Fruit fly (Drosophila melanogaster) whole organism, embryonic: ENCODE results near the gene NFAT.

Experiments
- Atf3 ChIP-seq: fragments of 200-800 bp; sonication (Bioruptor generic); optimal IDR thresholded peaks from 3 replicates; lab custom pipeline; 2016; ENCODE audit warnings: missing biosample characterization, missing genetic modification characterization
- Atf6 ChIP-seq: fragments of 200-800 bp; sonication (Bioruptor generic); IDR thresholded peaks from 2 replicates; pipeline ENCODE4 v1.3.6; 2022; ENCODE audit warnings: missing biosample characterization, missing genetic modification characterization
- CG10543 ChIP-seq: fragments of 200-800 bp; sonication (Bioruptor generic); optimal IDR thresholded peaks from 3 replicates; lab custom pipeline; 2017; ENCODE audit warnings: missing biosample characterization, mild to moderate bottlenecking, missing genetic modification characterization, moderate library complexity
- CG11247 ChIP-seq: fragments of 200-800 bp; sonication (Bioruptor generic); IDR thresholded peaks from 2 replicates; pipeline ENCODE4 v1.3.6; 2022; ENCODE audit warnings: missing biosample characterization, missing genetic modification characterization
- CG11696 ChIP-seq: fragments of 200-800 bp; sonication (Bioruptor generic); IDR thresholded peaks from 2 replicates; pipeline ENCODE4 v1.3.6; 2022; ENCODE audit warnings: missing biosample characterization, missing genetic modification characterization
- CG12104 ChIP-seq: fragments of 200-800 bp; sonication (Bioruptor generic); optimal IDR thresholded peaks from 3 replicates; lab custom pipeline; 2016; ENCODE audit warnings: missing biosample characterization, missing genetic modification characterization
- CG12769 ChIP-seq: fragments of 200-800 bp; sonication (Bioruptor generic); optimal IDR thresholded peaks from 2 replicates; lab custom pipeline; 2019; ENCODE audit warnings: missing biosample characterization, mild to moderate bottlenecking, missing genetic modification characterization, moderate library complexity
- CG13287 ChIP-seq: fragments of 200-800 bp; sonication (Bioruptor generic); IDR thresholded peaks from 2 replicates; pipeline ENCODE4 v1.3.6; 2022; ENCODE audit warnings: missing biosample characterization, missing genetic modification characterization; ENCODE audit not compliant: partially characterized antibody
- CG13775 ChIP-seq: fragments of 200-800 bp; sonication (Bioruptor generic); optimal IDR thresholded peaks from 3 replicates; lab custom pipeline; 2017; ENCODE audit warnings: missing biosample characterization, mild to moderate bottlenecking, missing genetic modification characterization
- CG15514 ChIP-seq: fragments of 200-800 bp; sonication (Bioruptor generic); optimal IDR thresholded peaks from 3 replicates; lab custom pipeline; 2017; ENCODE audit warnings: missing biosample characterization, missing genetic modification characterization, mild to moderate bottlenecking, moderate library complexity, missing genetic modification reagents
- CG1602 ChIP-seq: fragments of 200-800 bp; sonication (Bioruptor generic); optimal IDR thresholded peaks from 3 replicates; lab custom pipeline; 2016; ENCODE audit warnings: missing biosample characterization, missing genetic modification characterization
- CG2875 ChIP-seq: fragments of 200-800 bp; sonication (Bioruptor generic); optimal IDR thresholded peaks from 2 replicates; lab custom pipeline; 2017; ENCODE audit warnings: missing biosample characterization, mild to moderate bottlenecking, missing genetic modification characterization, missing genetic modification reagents
- CG30403 ChIP-seq: fragments of 200-800 bp; sonication (Bioruptor generic); optimal IDR thresholded peaks from 3 replicates; lab custom pipeline; 2016; ENCODE audit warnings: missing biosample characterization, missing genetic modification characterization
- CG31365 ChIP-seq: fragments of 200-800 bp; sonication (Bioruptor generic); optimal IDR thresholded peaks from 2 replicates; lab custom pipeline; 2018; ENCODE audit warnings: missing biosample characterization, mild to moderate bottlenecking, missing genetic modification characterization
- CG3847 ChIP-seq: fragments of 200-800 bp; sonication (Bioruptor generic); IDR thresholded peaks from 2 replicates; pipeline ENCODE4 v1.3.6; 2022; ENCODE audit warnings: missing biosample characterization, missing genetic modification characterization
- Dll ChIP-seq: fragments of 200-800 bp; sonication (Bioruptor generic); IDR thresholded peaks from 4 replicates; pipeline ENCODE4 v1.3.6; 2022; ENCODE audit warnings: missing biosample characterization, missing genetic modification characterization; ENCODE audit not compliant: partially characterized antibody
- Fer1 ChIP-seq: fragments of 200-800 bp; sonication (Bioruptor generic); optimal IDR thresholded peaks from 2 replicates; lab custom pipeline; 2017; ENCODE audit warnings: missing biosample characterization, mild to moderate bottlenecking, missing genetic modification characterization
- Fer3 ChIP-seq: fragments of 200-800 bp; sonication (Bioruptor generic); optimal IDR thresholded peaks from 2 replicates; lab custom pipeline; 2018; ENCODE audit warnings: missing biosample characterization, mild to moderate bottlenecking, missing genetic modification characterization, moderate library complexity
- HHEX ChIP-seq: fragments of 200-800 bp; sonication (Bioruptor generic); optimal IDR thresholded peaks from 3 replicates; lab custom pipeline; 2017; ENCODE audit warnings: missing biosample characterization, mild to moderate bottlenecking, missing genetic modification characterization, missing genetic modification reagents
- Hr39 ChIP-seq: fragments of >200 bp; optimal IDR thresholded peaks from 2 replicates; lab custom pipeline; 2017
- NC2α ChIP-seq: fragments of 200-800 bp; sonication (Bioruptor generic); optimal IDR thresholded peaks from 2 replicates; lab custom pipeline; 2016; ENCODE audit warnings: missing biosample characterization, missing genetic modification characterization
- NfI ChIP-seq: fragments of 200-800 bp; sonication (Bioruptor generic); optimal IDR thresholded peaks from 3 replicates; lab custom pipeline; 2018; ENCODE audit warnings: missing biosample characterization, mild to moderate bottlenecking, missing genetic modification characterization, moderate library complexity
- abd-A ChIP-seq: fragments of 200-800 bp; sonication (Bioruptor generic); optimal IDR thresholded peaks from 3 replicates; lab custom pipeline; 2019; ENCODE audit warnings: missing biosample characterization, mild to moderate bottlenecking, missing genetic modification characterization, moderate library complexity
- amos ChIP-seq: fragments of 200-800 bp; sonication (Bioruptor generic); IDR thresholded peaks from 2 replicates; pipeline ENCODE4 v1.3.6; 2022; ENCODE audit warnings: missing biosample characterization, missing genetic modification characterization; ENCODE audit not compliant: partially characterized antibody
- ap ChIP-seq: fragments of 200-800 bp; sonication (Bioruptor generic); IDR thresholded peaks from 2 replicates; pipeline ENCODE4 v1.3.6; 2022; ENCODE audit warnings: missing biosample characterization, missing genetic modification characterization
- ash1 ChIP-seq: fragments of 200-800 bp; sonication (Bioruptor generic); optimal IDR thresholded peaks from 2 replicates; lab custom pipeline; 2018; ENCODE audit warnings: missing biosample characterization, mild to moderate bottlenecking, missing genetic modification characterization
- bab2 ChIP-seq: fragments of 200-800 bp; sonication (Bioruptor generic); optimal IDR thresholded peaks from 2 replicates; lab custom pipeline; 2016; ENCODE audit warnings: missing biosample characterization, missing genetic modification characterization
- bbx ChIP-seq: fragments of 200-800 bp; sonication (Bioruptor generic); IDR thresholded peaks from 2 replicates; pipeline ENCODE4 v1.3.6; 2022; ENCODE audit warnings: missing biosample characterization, missing genetic modification characterization; ENCODE audit not compliant: partially characterized antibody
- bcd ChIP-seq: fragments of 200-800 bp; sonication (Bioruptor generic); optimal IDR thresholded peaks from 2 replicates; lab custom pipeline; 2017; ENCODE audit warnings: missing biosample characterization, mild to moderate bottlenecking, missing genetic modification characterization
- bowl ChIP-seq: fragments of 200-800 bp; sonication (Bioruptor generic); IDR thresholded peaks from 2 replicates; pipeline ENCODE4 v1.3.6; 2022; ENCODE audit warnings: missing biosample characterization, missing genetic modification characterization
- bsh ChIP-seq, 2 experiments: fragments of 200-800 bp; sonication (Bioruptor generic); optimal IDR thresholded peaks; 2 replicates each; lab custom pipeline; 2017 to 2018; ENCODE audit warnings: mild to moderate bottlenecking in 2 of 2, missing biosample characterization in 2 of 2, missing genetic modification characterization in 2 of 2, moderate library complexity in 1 of 2
- cg ChIP-seq: fragments of 200-800 bp; sonication (Bioruptor generic); optimal IDR thresholded peaks from 3 replicates; lab custom pipeline; 2019; ENCODE audit warnings: missing biosample characterization, mild to moderate bottlenecking, missing genetic modification characterization, moderate library complexity
- chinmo ChIP-seq: fragments of 200-800 bp; sonication (Bioruptor generic); IDR thresholded peaks from 4 replicates; pipeline ENCODE4 v1.3.6; 2022; ENCODE audit warnings: missing biosample characterization, missing genetic modification characterization; ENCODE audit not compliant: partially characterized antibody
- chm ChIP-seq: fragments of 200-800 bp; sonication (Bioruptor generic); IDR thresholded peaks from 2 replicates; pipeline ENCODE4 v1.3.6; 2022; ENCODE audit warnings: missing biosample characterization, missing genetic modification characterization
- crol ChIP-seq: fragments of 200-800 bp; sonication (Bioruptor generic); IDR thresholded peaks from 2 replicates; pipeline ENCODE4 v1.3.6; 2022; ENCODE audit warnings: missing biosample characterization, missing genetic modification characterization
- crp ChIP-seq, 2 experiments: fragments of 200-800 bp; sonication (Bioruptor generic); optimal IDR thresholded peaks; 2 replicates in 1 of 2; 3 replicates in 1 of 2; lab custom pipeline; 2017; ENCODE audit warnings: missing biosample characterization in 2 of 2, missing genetic modification characterization in 2 of 2, mild to moderate bottlenecking in 1 of 2, moderate library complexity in 1 of 2
- fru ChIP-seq: fragments of >200 bp; optimal IDR thresholded peaks from 2 replicates; lab custom pipeline; 2017
- kah ChIP-seq: fragments of 200-800 bp; sonication (Bioruptor generic); optimal IDR thresholded peaks from 2 replicates; lab custom pipeline; 2018; ENCODE audit warnings: missing biosample characterization, mild to moderate bottlenecking, missing genetic modification characterization
- oc ChIP-seq: fragments of 200-800 bp; sonication (Bioruptor generic); optimal IDR thresholded peaks from 2 replicates; lab custom pipeline; 2018; ENCODE audit warnings: missing biosample characterization, mild to moderate bottlenecking, missing genetic modification characterization, moderate library complexity
- pzg ChIP-seq: fragments of 200-800 bp; sonication (Bioruptor generic); optimal IDR thresholded peaks from 3 replicates; lab custom pipeline; 2018; ENCODE audit warnings: missing biosample characterization, mild to moderate bottlenecking, missing genetic modification characterization, moderate library complexity
- repo ChIP-seq: fragments of 200-800 bp; sonication (Bioruptor generic); optimal IDR thresholded peaks from 2 replicates; lab custom pipeline; 2016; ENCODE audit warnings: missing biosample characterization, missing genetic modification characterization
- sens ChIP-seq: fragments of 200-800 bp; sonication (Bioruptor generic); peaks from one replicate; lab custom pipeline; 2016; ENCODE audit warnings: missing biosample characterization, missing genetic modification characterization
- sens-2 ChIP-seq: fragments of 200-800 bp; sonication (Bioruptor generic); IDR thresholded peaks from 2 replicates; pipeline ENCODE4 v1.3.6; 2022; ENCODE audit warnings: missing biosample characterization, missing genetic modification characterization
- sim ChIP-seq: fragments of 200-800 bp; sonication (Bioruptor generic); IDR thresholded peaks from 2 replicates; pipeline ENCODE4 v1.3.6; 2022; ENCODE audit warnings: missing biosample characterization, missing genetic modification characterization
- sug ChIP-seq: fragments of 200-800 bp; optimal IDR thresholded peaks from 2 replicates; lab custom pipeline; 2019; ENCODE audit warnings: missing biosample characterization, mild to moderate bottlenecking, missing genetic modification characterization, moderate library complexity
- tin ChIP-seq: fragments of 200-800 bp; sonication (Bioruptor generic); optimal IDR thresholded peaks from 3 replicates; lab custom pipeline; 2016; ENCODE audit warnings: missing biosample characterization, missing genetic modification characterization
- vfl ChIP-seq: fragments of 200-800 bp; sonication (Bioruptor generic); optimal IDR thresholded peaks from 2 replicates; lab custom pipeline; 2016; ENCODE audit warnings: missing biosample characterization, missing genetic modification characterization
- vvl ChIP-seq: fragments of 200-800 bp; sonication (Bioruptor generic); IDR thresholded peaks from 2 replicates; pipeline ENCODE4 v1.3.6; 2022; ENCODE audit warnings: missing biosample characterization, missing genetic modification characterization
- wdn ChIP-seq: fragments of 200-800 bp; sonication (Bioruptor generic); IDR thresholded peaks from 2 replicates; pipeline ENCODE4 v1.3.6; 2022; ENCODE audit warnings: missing biosample characterization, missing genetic modification characterization

The NFAT gene

DNA sequence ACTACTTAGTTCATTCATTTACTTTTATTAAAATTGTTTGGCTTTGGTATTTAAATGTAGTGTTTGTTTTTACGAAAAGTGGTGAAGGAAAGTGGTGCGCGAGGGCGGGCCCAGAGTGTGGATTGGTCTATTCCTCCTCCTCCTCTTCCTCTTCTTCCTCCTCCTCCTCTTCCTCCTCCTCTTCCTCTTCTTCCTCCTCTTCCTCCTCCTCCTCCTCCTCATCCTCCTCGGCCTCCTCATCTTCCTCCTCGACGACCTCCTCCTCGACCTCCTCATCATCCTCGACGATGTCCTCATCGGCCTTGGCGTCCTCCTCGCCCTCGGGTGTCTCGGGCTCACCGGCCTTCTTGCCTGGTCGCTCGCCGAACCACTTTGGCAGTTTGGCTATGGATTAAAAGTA is 30.9 kb upstream of the NFAT start:
- TF ChIP-seq Hr39 (lab: Kevin White, UChicago): peak; percentile 90
- no peak for TF ChIP-seq amos (GFP tag; lab: Robert Waterston, UW)
- TF ChIP-seq crol (GFP tag; lab: Robert Waterston, UW): 0 out of 2 replicates have a peak, but pooled peaks have one; percentile 25
- peak; percentile 65 for TF ChIP-seq CG12769 (tag; lab: Kevin White, UChicago)
- no peak for TF ChIP-seq NC2α (GFP tag; lab: Kevin White, UChicago)
- no peak for TF ChIP-seq CG11247

dm6 chrX:13597753-13598152 is 26.8 kb upstream of the NFAT start:
- no peak for TF ChIP-seq CG30403 (GFP tag; lab: Kevin White, UChicago)
- TF ChIP-seq Atf3: no peak
- no peak for TF ChIP-seq bowl (GFP tag; lab: Robert Waterston, UW)
- TF ChIP-seq fru: no peak
- TF ChIP-seq pzg (GFP tag; lab: Kevin White, UChicago): no peak
- TF ChIP-seq oc (tag; lab: Kevin White, UChicago): no peak
- no peak for TF ChIP-seq CG3847
- TF ChIP-seq sens: peak; percentile 12
- no peak for TF ChIP-seq vfl
- no peak for TF ChIP-seq CG12104
- peak; percentile 97 for TF ChIP-seq CG15514 (GFP tag; lab: Kevin White, UChicago)
- TF ChIP-seq chm: no peak
- no peak for TF ChIP-seq wdn (GFP tag; lab: Robert Waterston, UW)
- no peak for TF ChIP-seq Fer3 (tag; lab: Kevin White, UChicago)
- no peak for TF ChIP-seq HHEX (GFP tag; lab: Kevin White, UChicago)
- no peak for TF ChIP-seq CG10543 (GFP tag; lab: Kevin White, UChicago)

dm6 chrX:13602071-13602858 is 22.3 kb upstream of the NFAT start, which contains the start of gene up:
up (minus strand) TSS chrX:13602578.
- TF ChIP-seq abd-A (tag; lab: Kevin White, UChicago): peak; percentile 1
- TF ChIP-seq bbx (GFP tag; lab: Robert Waterston, UW): no peak
- no peak for TF ChIP-seq vvl (GFP tag; lab: Robert Waterston, UW)
- no peak for TF ChIP-seq CG13775 (GFP tag; lab: Kevin White, UChicago)
- no peak for TF ChIP-seq ash1
- TF ChIP-seq kah (GFP tag; lab: Kevin White, UChicago): peak; percentile 94
- no peak for TF ChIP-seq CG2875 (GFP tag; lab: Kevin White, UChicago)
- TF ChIP-seq sug (tag; lab: Kevin White, UChicago): no peak
- no peak for TF ChIP-seq sim (GFP tag; lab: Robert Waterston, UW)
- TF ChIP-seq ap (GFP tag; lab: Robert Waterston, UW): no peak
- no peak for TF ChIP-seq NfI
- TF ChIP-seq bsh (GFP tag; optimal IDR thresholded peaks at IDR 0.05; lab: Kevin White, UChicago): no peak
- no peak for TF ChIP-seq Fer1 (GFP tag; lab: Kevin White, UChicago)
- TF ChIP-seq cg: peak; percentile 55
- TF ChIP-seq CG1602 (GFP tag; lab: Kevin White, UChicago): no peak
- TF ChIP-seq repo (GFP tag; lab: Kevin White, UChicago): no peak
- TF ChIP-seq CG13287 (GFP tag; lab: Robert Waterston, UW): no peak
- TF ChIP-seq CG31365 (tag; lab: Kevin White, UChicago): no peak
- no peak for TF ChIP-seq Atf6 (GFP tag; lab: Robert Waterston, UW)
- no peak for TF ChIP-seq bab2 (GFP tag; lab: Kevin White, UChicago)
- TF ChIP-seq CG11696 (GFP tag; lab: Robert Waterston, UW): no peak
- 0 out of 4 replicates have a peak, but pooled peaks have one; percentile 49 for TF ChIP-seq chinmo (GFP tag; lab: Robert Waterston, UW)
- TF ChIP-seq Dll (GFP tag; lab: Robert Waterston, UW): no peak
- TF ChIP-seq tin (GFP tag; lab: Kevin White, UChicago): no peak
- TF ChIP-seq sens-2: no peak
- no peak for TF ChIP-seq bcd (GFP tag; lab: Kevin White, UChicago)
- TF ChIP-seq crp (GFP tag; optimal IDR thresholded peaks at IDR 0.05; lab: Kevin White, UChicago): no peak
